Worm (Caenorhabditis elegans) whole organism, midembryonic: Measurements from ENCODE around the gene Y48G9A.9.

Source experiments
- T22C8.4 ChIP-seq: fragments of 200-800 bp; sonication (Bioruptor generic); IDR thresholded peaks from 2 replicates; pipeline ENCODE4 v1.3.6; 2022; ENCODE audit warnings: missing genetic modification characterization, missing compliant biosample characterization
- cog-1 ChIP-seq: sonication (generic microtip); optimal IDR thresholded peaks from 2 replicates; lab custom pipeline; 2016; ENCODE audit warnings: missing genetic modification characterization, missing compliant biosample characterization
- flt-1 ChIP-seq: fragments of 200-800 bp; sonication (Bioruptor generic); IDR thresholded peaks from 2 replicates; pipeline ENCODE4 v1.3.6; 2022; ENCODE audit warnings: missing genetic modification characterization, missing compliant biosample characterization
- klf-2 ChIP-seq: fragments of 200-800 bp; sonication (Bioruptor generic); conservative IDR thresholded peaks from 2 replicates; pipeline ENCODE4 v1.3.6; 2022; ENCODE audit warnings: missing genetic modification reagents, missing genetic modification characterization, missing compliant biosample characterization
- med-1 ChIP-seq: sonication (generic microtip); optimal IDR thresholded peaks from 2 replicates; lab custom pipeline; 2017; ENCODE audit warnings: missing genetic modification characterization, mild to moderate bottlenecking, missing compliant biosample characterization, antibody characterized with exemption, missing genetic modification reagents; ENCODE audit not compliant: insufficient read depth
- ref-1 ChIP-seq: fragments of 200-800 bp; sonication (Bioruptor generic); conservative IDR thresholded peaks from 2 replicates; pipeline ENCODE4 v1.3.6; 2022; ENCODE audit warnings: missing genetic modification reagents, missing genetic modification characterization, missing compliant biosample characterization
- tab-1 ChIP-seq: fragments of 200-800 bp; sonication (Bioruptor generic); IDR thresholded peaks from 2 replicates; pipeline ENCODE4 v1.3.6; 2022; ENCODE audit warnings: missing genetic modification characterization, missing compliant biosample characterization
- ztf-23 ChIP-seq: fragments of 200-800 bp; sonication (Bioruptor generic); IDR thresholded peaks from 2 replicates; pipeline ENCODE4 v1.3.6; 2022; ENCODE audit warnings: missing genetic modification reagents, missing genetic modification characterization, missing compliant biosample characterization
- ztf-29 ChIP-seq: fragments of 200-800 bp; sonication (Bioruptor generic); IDR thresholded peaks from 2 replicates; pipeline ENCODE4 v1.3.6; 2022; ENCODE audit warnings: missing genetic modification reagents, missing genetic modification characterization, missing compliant biosample characterization

Gene Y48G9A.9

DNA sequence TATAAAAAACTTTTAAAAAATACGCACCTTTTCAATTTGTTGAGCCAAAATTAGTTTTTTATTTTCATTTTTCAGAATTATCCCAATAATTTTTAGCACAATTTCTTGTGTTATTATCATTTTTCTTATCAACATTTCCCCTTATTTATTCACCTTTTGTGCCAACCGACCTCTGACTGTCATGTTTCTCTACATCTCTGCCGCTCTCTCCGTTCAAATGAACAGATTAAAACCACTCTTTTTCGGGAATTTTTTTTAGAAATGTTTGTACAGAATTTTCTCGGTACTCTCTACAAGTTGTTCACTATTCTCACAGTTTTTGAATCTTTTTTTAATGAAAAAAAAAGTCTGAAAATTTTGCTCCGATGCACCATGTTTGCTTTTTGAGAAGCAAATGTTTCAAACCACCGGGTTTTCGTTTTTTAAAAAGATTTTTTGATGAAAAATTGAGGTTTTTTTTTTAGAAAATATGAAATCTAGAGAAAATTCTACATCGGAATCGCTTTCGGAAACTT lies 31.2 kb downstream of the Y48G9A.9 start, which contains the start of gene frl-1:
frl-1 (plus strand) TSS at position 465 of the 515 bp plus-strand sequence.
- no peak for TF ChIP-seq ref-1
- no peak for TF ChIP-seq tab-1
- no peak for TF ChIP-seq cog-1 (tag; lab: Kevin White, UChicago)
- no peak for TF ChIP-seq med-1
- TF ChIP-seq ztf-23 (GFP tag; lab: Robert Waterston, UW) = no peak
- no peak for TF ChIP-seq ztf-29 (GFP tag; lab: Robert Waterston, UW)
- no peak for TF ChIP-seq flt-1 (GFP tag; lab: Robert Waterston, UW)
- TF ChIP-seq klf-2 (GFP tag; lab: Robert Waterston, UW) = no peak
- no peak for TF ChIP-seq T22C8.4 (GFP tag; lab: Robert Waterston, UW)

DNA sequence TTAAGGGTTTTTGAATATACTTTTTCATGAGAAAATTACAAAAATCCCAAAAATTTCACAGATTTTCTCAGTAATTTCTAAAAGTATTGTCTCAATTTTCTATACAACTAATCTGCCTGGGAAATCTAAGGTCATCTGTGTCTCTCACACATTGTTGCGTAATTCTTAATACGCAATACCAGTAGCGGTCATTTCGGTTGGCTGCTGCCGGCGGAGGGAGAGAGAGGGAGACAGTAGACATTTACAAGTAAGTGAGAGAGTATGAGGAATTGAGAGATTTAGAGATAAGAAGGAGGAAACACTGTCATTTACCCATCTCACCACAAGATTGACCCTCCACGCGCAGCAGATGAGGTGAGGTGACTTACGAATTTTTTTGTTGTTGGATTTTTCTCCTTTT lies 33.4 kb downstream of the Y48G9A.9 start:
- no peak for TF ChIP-seq klf-2 (GFP tag; lab: Robert Waterston, UW)
- TF ChIP-seq med-1 = no peak
- peak; percentile 52 for TF ChIP-seq cog-1 (tag; lab: Kevin White, UChicago)

DNA sequence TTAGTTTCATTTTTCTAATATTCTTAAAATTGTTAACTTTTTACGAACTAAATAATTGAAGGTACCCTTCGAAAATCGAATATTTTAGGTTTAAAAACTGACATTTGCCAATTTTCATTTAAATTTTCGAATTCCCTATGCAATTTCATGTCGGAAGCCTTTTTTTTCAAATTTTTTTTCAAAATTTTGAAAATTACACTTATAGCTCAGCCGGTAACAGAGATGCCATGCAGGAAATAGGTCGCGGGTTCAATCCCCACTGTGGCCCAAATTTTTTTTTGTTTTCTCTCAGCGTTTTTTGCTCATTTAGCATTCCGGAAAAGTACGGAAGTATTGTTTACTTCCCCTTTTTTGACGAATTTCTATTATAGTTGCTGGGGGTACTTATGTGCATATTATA lies 36.9 kb downstream of the Y48G9A.9 start:
- TF ChIP-seq ref-1 = no peak
- no peak for TF ChIP-seq med-1
- no peak for TF ChIP-seq tab-1
- no peak for TF ChIP-seq ztf-29 (GFP tag; lab: Robert Waterston, UW)
- no peak for TF ChIP-seq cog-1 (tag; lab: Kevin White, UChicago)
- no peak for TF ChIP-seq ztf-23 (GFP tag; lab: Robert Waterston, UW)
- TF ChIP-seq klf-2 (GFP tag; lab: Robert Waterston, UW) = no peak
- no peak for TF ChIP-seq T22C8.4 (GFP tag; lab: Robert Waterston, UW)
- TF ChIP-seq flt-1 (GFP tag; lab: Robert Waterston, UW) = no peak

DNA sequence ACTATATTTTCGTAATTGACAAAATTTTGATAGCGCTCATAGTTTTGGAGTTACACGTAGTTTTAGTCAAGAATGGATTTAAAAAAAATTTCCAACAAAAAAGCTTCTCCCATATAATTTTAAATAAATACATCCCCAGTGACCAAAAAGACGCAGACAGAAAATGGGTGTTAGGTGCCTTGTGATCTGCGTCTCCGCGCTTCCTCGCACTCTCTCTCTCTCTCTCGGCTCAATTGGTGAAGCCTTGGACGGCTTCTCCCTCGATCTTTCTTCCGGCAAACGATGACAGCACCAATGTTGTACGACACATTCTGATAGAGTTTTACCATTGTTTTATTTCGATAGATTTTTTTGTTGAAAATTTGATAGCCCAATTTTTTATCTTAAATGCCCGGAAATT lies 37.5 kb downstream of the Y48G9A.9 start:
- TF ChIP-seq ztf-23 (GFP tag; lab: Robert Waterston, UW) = no peak
- no peak for TF ChIP-seq T22C8.4 (GFP tag; lab: Robert Waterston, UW)
- no peak for TF ChIP-seq med-1

DNA sequence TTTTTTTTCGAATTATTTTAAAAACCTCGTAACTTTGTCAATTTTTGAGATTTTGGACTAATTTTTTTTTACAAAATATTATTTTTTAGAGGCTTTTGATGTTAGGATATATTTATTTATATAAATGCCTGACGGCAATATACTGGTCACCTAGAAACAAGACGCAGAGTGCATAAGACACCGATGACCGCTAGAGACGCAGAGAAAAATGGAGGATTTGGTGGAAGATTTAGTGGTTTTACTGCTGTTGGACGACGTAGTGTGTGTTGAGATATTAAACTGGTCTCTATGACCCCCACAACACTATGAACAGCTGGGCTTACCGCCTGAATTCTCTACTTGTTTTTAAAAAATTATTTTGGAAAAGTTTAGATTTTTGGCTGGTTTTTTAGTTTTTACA lies 39.5 kb downstream of the Y48G9A.9 start:
- no peak for TF ChIP-seq med-1
- peak; percentile 33 for TF ChIP-seq cog-1 (tag; lab: Kevin White, UChicago)

DNA sequence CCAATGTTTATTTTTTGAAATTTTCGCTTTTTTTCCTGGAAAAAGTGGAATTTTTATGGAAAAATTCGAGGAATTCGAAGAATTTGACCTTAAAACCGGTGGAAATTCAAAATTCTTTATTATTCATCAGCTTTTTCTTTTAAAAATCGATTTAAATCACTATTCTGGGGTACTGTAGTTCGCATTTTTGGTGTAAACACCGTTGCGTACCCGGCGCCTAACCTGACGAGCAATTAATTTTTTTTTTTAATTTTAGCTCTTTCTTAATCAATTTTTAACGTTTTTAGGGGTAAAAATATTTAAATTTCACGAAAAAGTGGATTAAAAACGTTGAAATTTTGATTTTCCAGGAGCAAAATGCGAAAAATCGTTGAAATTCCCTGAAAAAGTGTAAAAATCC lies 41.4 kb downstream of the Y48G9A.9 start:
- TF ChIP-seq tab-1 (no peak), T22C8.4 (GFP tag; lab: Robert Waterston, UW) (no peak), flt-1 (GFP tag; lab: Robert Waterston, UW) (no peak), ztf-29 (GFP tag; lab: Robert Waterston, UW) (no peak), klf-2 (GFP tag; lab: Robert Waterston, UW) (no peak), ref-1 (no peak), ztf-23 (GFP tag; lab: Robert Waterston, UW) (no peak), med-1 (no peak), cog-1 (tag; lab: Kevin White, UChicago) (no peak)

DNA sequence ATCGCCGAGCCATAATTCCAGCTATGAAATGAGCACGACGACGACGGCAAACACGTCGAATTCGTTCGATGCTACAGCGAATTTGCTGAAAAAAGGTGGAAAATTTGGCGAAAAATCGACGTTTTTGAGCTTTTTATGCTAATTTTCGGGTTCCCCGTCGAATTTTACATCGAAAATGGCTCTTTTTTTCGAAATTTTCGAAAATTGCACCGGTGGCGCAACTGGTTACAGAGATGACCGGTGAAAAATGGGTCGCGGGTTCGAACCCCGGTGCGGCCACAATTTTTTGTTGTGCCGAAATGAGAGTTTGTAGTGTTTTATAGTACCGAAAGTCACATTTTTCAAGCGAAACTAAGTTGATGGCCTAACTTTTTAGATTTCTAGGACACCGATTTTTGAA lies 45.0 kb downstream of the Y48G9A.9 start:
- no peak for TF ChIP-seq cog-1 (tag; lab: Kevin White, UChicago)
